Worm (Caenorhabditis elegans) whole organism, L1 larva: ENCODE results near the gene F32D1.3.
A peak's percentile ranks its signal among the peaks of the same experiment; 100 is the strongest.

ENCODE experiments used
- C04F5.9 ChIP-seq: sonication (generic microtip); optimal IDR thresholded peaks from 2 replicates; lab custom pipeline; 2016; ENCODE audit warnings: missing genetic modification characterization, missing compliant biosample characterization
- C16A3.4 ChIP-seq: fragments of 150-350 bp; optimal IDR thresholded peaks from 2 replicates; lab custom pipeline; 2014; ENCODE audit warnings: missing biosample characterization, missing genetic modification characterization
- F16B12.6 ChIP-seq: fragments of 150-350 bp; optimal IDR thresholded peaks from 2 replicates; lab custom pipeline; 2014; ENCODE audit warnings: missing biosample characterization, missing genetic modification characterization
- aha-1 ChIP-seq: fragments of 150-350 bp; optimal IDR thresholded peaks from 2 replicates; lab custom pipeline; 2014; ENCODE audit warnings: missing biosample characterization, missing genetic modification characterization
- alr-1 ChIP-seq: fragments of 200-800 bp; sonication (Bioruptor generic); optimal IDR thresholded peaks from 2 replicates; lab custom pipeline; 2018; ENCODE audit warnings: borderline replicate concordance, mild to moderate bottlenecking, missing genetic modification characterization, missing compliant biosample characterization
- aly-2 ChIP-seq: fragments of 150-350 bp; optimal IDR thresholded peaks from 2 replicates; lab custom pipeline; 2014; ENCODE audit warnings: missing biosample characterization, missing genetic modification characterization
- ama-1 ChIP-seq: fragments of 150-350 bp; optimal IDR thresholded peaks from 2 replicates; lab custom pipeline; 2014
- blmp-1 ChIP-seq: fragments of 150-350 bp; optimal IDR thresholded peaks from 2 replicates; lab custom pipeline; 2014; ENCODE audit warnings: missing biosample characterization, missing genetic modification characterization
- ceh-63 ChIP-seq: fragments of 200-800 bp; sonication (Bioruptor generic); optimal IDR thresholded peaks from 2 replicates; lab custom pipeline; 2018; ENCODE audit warnings: mild to moderate bottlenecking, missing genetic modification characterization, missing compliant biosample characterization
- ceh-8 ChIP-seq: fragments of 200-800 bp; sonication (Bioruptor generic); optimal IDR thresholded peaks from 2 replicates; lab custom pipeline; 2018; ENCODE audit warnings: mild to moderate bottlenecking, missing genetic modification characterization, moderate library complexity, missing compliant biosample characterization
- ceh-88 ChIP-seq: fragments of 200-800 bp; sonication (Bioruptor generic); IDR thresholded peaks from 2 replicates; pipeline ENCODE4 v1.3.6; 2022; ENCODE audit warnings: missing genetic modification characterization, missing compliant biosample characterization
- ces-1 ChIP-seq: fragments of 150-350 bp; optimal IDR thresholded peaks from 2 replicates; lab custom pipeline; 2014; ENCODE audit warnings: missing biosample characterization, missing genetic modification reagents, missing genetic modification characterization
- dpl-1 ChIP-seq, 3 experiments: fragments of 150-350 bp in 2 of 3; sonication (generic microtip) in 1 of 3; optimal IDR thresholded peaks; 2 replicates each; lab custom pipeline; 2014 to 2017; ENCODE audit warnings: missing biosample characterization in 3 of 3, missing genetic modification characterization in 3 of 3, missing genetic modification reagents in 3 of 3
- efl-1 ChIP-seq, 4 experiments: fragments of 150-350 bp; optimal IDR thresholded peaks in 3 of 4; peaks in 1 of 4; 1 replicate in 1 of 4; 2 replicates in 3 of 4; lab custom pipeline; 2014; ENCODE audit warnings: missing biosample characterization in 2 of 4, missing genetic modification characterization in 2 of 4, missing genetic modification reagents in 2 of 4
- elt-2 ChIP-seq: sonication (generic microtip); optimal IDR thresholded peaks from 2 replicates; lab custom pipeline; 2016; ENCODE audit warnings: missing genetic modification characterization, mild to moderate bottlenecking, inconsistent platforms, missing compliant biosample characterization, missing genetic modification reagents
- ets-5 ChIP-seq: fragments of 200-800 bp; sonication (Bioruptor generic); IDR thresholded peaks from 2 replicates; pipeline ENCODE4 v1.3.6; 2022; ENCODE audit warnings: missing genetic modification characterization, missing compliant biosample characterization
- fkh-8 ChIP-seq: sonication (generic microtip); optimal IDR thresholded peaks from 2 replicates; lab custom pipeline; 2016; ENCODE audit warnings: mild to moderate bottlenecking, missing genetic modification characterization, missing compliant biosample characterization
- fos-1 ChIP-seq: fragments of 150-350 bp; optimal IDR thresholded peaks from 2 replicates; lab custom pipeline; 2014; ENCODE audit warnings: missing biosample characterization, missing genetic modification characterization
- hlh-4 ChIP-seq: sonication (generic microtip); optimal IDR thresholded peaks from 2 replicates; lab custom pipeline; 2016; ENCODE audit warnings: mild to moderate bottlenecking, missing genetic modification characterization, missing compliant biosample characterization
- jun-1 ChIP-seq: fragments of 150-350 bp; optimal IDR thresholded peaks from 2 replicates; lab custom pipeline; 2014; ENCODE audit warnings: missing biosample characterization, missing genetic modification reagents, missing genetic modification characterization
- lin-14 ChIP-seq: fragments of 200-800 bp; sonication (Bioruptor generic); optimal IDR thresholded peaks from 2 replicates; lab custom pipeline; 2018; ENCODE audit warnings: mild to moderate bottlenecking, missing genetic modification characterization, moderate library complexity, missing compliant biosample characterization
- lin-15B ChIP-seq: fragments of 150-350 bp; sonication (generic microtip); optimal IDR thresholded peaks from 3 replicates; lab custom pipeline; 2014; ENCODE audit warnings: missing biosample characterization, missing genetic modification characterization
- lin-35 ChIP-seq, 2 experiments: fragments of 150-350 bp; optimal IDR thresholded peaks; 2 replicates each; lab custom pipeline; 2014; ENCODE audit warnings: missing biosample characterization in 2 of 2, missing genetic modification characterization in 2 of 2, missing genetic modification reagents in 2 of 2
- lir-3 ChIP-seq: sonication (generic microtip); optimal IDR thresholded peaks from 2 replicates; lab custom pipeline; 2016; ENCODE audit warnings: mild to moderate bottlenecking, missing genetic modification characterization, moderate library complexity, missing compliant biosample characterization; ENCODE audit not compliant: poor library complexity
- mab-9 ChIP-seq: fragments of 200-800 bp; sonication (Bioruptor generic); IDR thresholded peaks from 2 replicates; pipeline ENCODE4 v1.3.6; 2022; ENCODE audit warnings: missing genetic modification reagents, missing genetic modification characterization, missing compliant biosample characterization
- mdl-1 ChIP-seq, 2 experiments: fragments of 150-350 bp; optimal IDR thresholded peaks; 2 replicates each; lab custom pipeline; 2014 to 2017; ENCODE audit warnings: missing biosample characterization in 2 of 2, missing genetic modification characterization in 2 of 2, inconsistent platforms in 1 of 2
- nhr-28 ChIP-seq: fragments of 150-350 bp; optimal IDR thresholded peaks from 2 replicates; lab custom pipeline; 2014; ENCODE audit warnings: missing biosample characterization, missing genetic modification characterization
- nhr-71 ChIP-seq: sonication (generic microtip); optimal IDR thresholded peaks from 2 replicates; lab custom pipeline; 2016; ENCODE audit warnings: mild to moderate bottlenecking, missing genetic modification characterization, moderate library complexity, missing compliant biosample characterization
- nhr-90 ChIP-seq: sonication (generic microtip); optimal IDR thresholded peaks from 2 replicates; lab custom pipeline; 2016; ENCODE audit warnings: mild to moderate bottlenecking, missing genetic modification characterization, missing compliant biosample characterization; ENCODE audit not compliant: poor library complexity
- pax-3 ChIP-seq: fragments of 200-800 bp; sonication (Bioruptor generic); optimal IDR thresholded peaks from 2 replicates; lab custom pipeline; 2018; ENCODE audit warnings: mild to moderate bottlenecking, missing genetic modification characterization, moderate library complexity, missing compliant biosample characterization
- rnt-1 ChIP-seq: sonication (generic microtip); optimal IDR thresholded peaks from 2 replicates; lab custom pipeline; 2016; ENCODE audit warnings: mild to moderate bottlenecking, missing genetic modification characterization, moderate library complexity, missing compliant biosample characterization
- snu-23 ChIP-seq: sonication (generic microtip); optimal IDR thresholded peaks from 2 replicates; lab custom pipeline; 2016; ENCODE audit warnings: missing genetic modification characterization, missing compliant biosample characterization
- swsn-7 ChIP-seq: sonication (generic microtip); optimal IDR thresholded peaks from 2 replicates; lab custom pipeline; 2016; ENCODE audit warnings: missing genetic modification characterization, missing compliant biosample characterization
- tlp-1 ChIP-seq: fragments of 150-350 bp; optimal IDR thresholded peaks from 2 replicates; lab custom pipeline; 2014; ENCODE audit warnings: missing biosample characterization, missing genetic modification characterization
- unc-62 ChIP-seq: fragments of 150-350 bp; optimal IDR thresholded peaks from 2 replicates; lab custom pipeline; 2014; ENCODE audit warnings: missing biosample characterization, missing genetic modification reagents, missing genetic modification characterization
- unc-98 ChIP-seq: fragments of 200-800 bp; sonication (Bioruptor generic); IDR thresholded peaks from 2 replicates; pipeline ENCODE4 v1.3.6; 2022; ENCODE audit warnings: missing genetic modification characterization, missing compliant biosample characterization
- zag-1 ChIP-seq: fragments of 150-350 bp; optimal IDR thresholded peaks from 2 replicates; lab custom pipeline; 2014; ENCODE audit warnings: missing biosample characterization, missing genetic modification characterization
- zip-4 ChIP-seq: fragments of 200-800 bp; sonication (Bioruptor generic); optimal IDR thresholded peaks from 2 replicates; lab custom pipeline; 2018; ENCODE audit warnings: mild to moderate bottlenecking, missing genetic modification characterization, moderate library complexity, missing compliant biosample characterization
- ztf-11 ChIP-seq, 2 experiments: sonication (generic microtip); optimal IDR thresholded peaks; 2 replicates each; lab custom pipeline; 2016 to 2017; ENCODE audit warnings: missing genetic modification characterization in 2 of 2, missing biosample characterization in 1 of 2, missing compliant biosample characterization in 1 of 2

F32D1.3 gene

ce11 chrV:4386173-4386572 is 24.8 kb upstream of the F32D1.3 start, which contains the start of gene F13A2.10:
F13A2.10 (minus strand) TSS chrV:4386273.
- no peak for TF ChIP-seq lin-15B
- TF ChIP-seq F16B12.6 (tag; lab: Kevin White, UChicago) = no peak
- TF ChIP-seq ceh-8 (GFP tag; lab: Kevin White, UChicago) = no peak
- TF ChIP-seq snu-23 (GFP tag; lab: Kevin White, UChicago) = no peak
- TF ChIP-seq lin-35 (GFP tag; optimal IDR thresholded peaks at IDR 0.05; lab: Kevin White, UChicago) = no peak
- no peak for TF ChIP-seq ceh-63 (GFP tag; lab: Kevin White, UChicago)
- no peak for TF ChIP-seq swsn-7 (tag; lab: Kevin White, UChicago)
- no peak for TF ChIP-seq ztf-11 (tag; optimal IDR thresholded peaks at IDR 0.05; lab: Kevin White, UChicago)
- TF ChIP-seq nhr-71 (tag; lab: Kevin White, UChicago) = no peak
- TF ChIP-seq, all 84 proteins: peak for 0

ce11 chrV:4384482-4384881 is 23.1 kb upstream of the F32D1.3 start, which contains the start of gene F13A2.2:
F13A2.2 (minus strand) TSS chrV:4384582.
- TF ChIP-seq mdl-1 (tag; optimal IDR thresholded peaks at IDR 0.05; lab: Kevin White, UChicago) = no peak
- TF ChIP-seq jun-1 = no peak
- no peak for TF ChIP-seq unc-98 (GFP tag; lab: Robert Waterston, UW)
- TF ChIP-seq nhr-71 (tag; lab: Kevin White, UChicago) = no peak
- TF ChIP-seq mab-9 (GFP tag; lab: Robert Waterston, UW) = no peak
- TF ChIP-seq tlp-1 (tag; lab: Kevin White, UChicago) = no peak
- TF ChIP-seq C16A3.4 = no peak
- no peak for TF ChIP-seq fos-1 (tag; lab: Kevin White, UChicago)
- TF ChIP-seq zip-4 (GFP tag; lab: Kevin White, UChicago) = no peak
- no peak for TF ChIP-seq unc-62
- no peak for TF ChIP-seq swsn-7 (tag; lab: Kevin White, UChicago)
- no peak for TF ChIP-seq C04F5.9 (tag; lab: Kevin White, UChicago)
- no peak for TF ChIP-seq zag-1 (tag; lab: Kevin White, UChicago)
- no peak for TF ChIP-seq lir-3 (tag; lab: Kevin White, UChicago)
- TF ChIP-seq lin-14 (GFP tag; lab: Kevin White, UChicago) = no peak
- TF ChIP-seq ceh-8 (GFP tag; lab: Kevin White, UChicago) = no peak
- no peak for TF ChIP-seq blmp-1 (tag; lab: Kevin White, UChicago)

DNA sequence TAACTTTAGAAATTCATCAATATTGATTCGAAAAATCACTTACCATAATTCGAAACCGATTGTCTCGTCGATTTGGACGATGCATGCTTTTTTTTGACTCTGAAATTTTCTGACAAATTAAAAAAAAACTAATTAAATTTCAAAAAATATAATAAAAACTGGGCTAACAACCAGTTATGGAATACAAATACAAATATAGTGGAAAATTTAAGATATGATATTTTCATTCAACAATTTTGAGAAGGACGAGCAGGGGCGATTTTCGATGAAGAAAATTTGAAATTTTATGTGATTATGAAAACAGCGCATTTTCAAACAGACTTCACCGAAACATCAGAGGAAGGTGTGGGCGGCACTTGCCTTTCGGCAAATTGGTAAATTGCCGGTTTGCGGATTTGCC is 20.9 kb upstream of the F32D1.3 start, which contains the start of gene F13A2.1:
Gene F13A2.1, minus strand, starts transcription at position 101 of the 400 bp plus-strand sequence.
- TF ChIP-seq efl-1 (optimal IDR thresholded peaks at IDR 0.05; lab: Kevin White, UChicago) (no peak), efl-1 (GFP tag; optimal IDR thresholded peaks at IDR 0.05 in 1 of 2; lab: Kevin White, UChicago) (peak in 1 of 2 experiments; percentile 48), nhr-28 (no peak)

- no peak for TF ChIP-seq zag-1 (tag; lab: Kevin White, UChicago)
- TF ChIP-seq aha-1 (tag; lab: Kevin White, UChicago) = no peak
- TF ChIP-seq elt-2 = no peak
- TF ChIP-seq aly-2 (tag; lab: Kevin White, UChicago) = no peak
- TF ChIP-seq ceh-88 = no peak
- TF ChIP-seq tlp-1 (tag; lab: Kevin White, UChicago) = no peak
- no peak for TF ChIP-seq zip-4 (GFP tag; lab: Kevin White, UChicago)
- TF ChIP-seq C16A3.4 = no peak
- TF ChIP-seq lin-35 (GFP tag; optimal IDR thresholded peaks at IDR 0.05; lab: Kevin White, UChicago) = no peak
- no peak for TF ChIP-seq nhr-90 (tag; lab: Kevin White, UChicago)
Observed at ce11 chrV:4377622-4378021, 16.3 kb upstream of the F32D1.3 start, which contains the start of gene F32D1.8. F32D1.8 (minus strand) TSS chrV:4377722.

DNA sequence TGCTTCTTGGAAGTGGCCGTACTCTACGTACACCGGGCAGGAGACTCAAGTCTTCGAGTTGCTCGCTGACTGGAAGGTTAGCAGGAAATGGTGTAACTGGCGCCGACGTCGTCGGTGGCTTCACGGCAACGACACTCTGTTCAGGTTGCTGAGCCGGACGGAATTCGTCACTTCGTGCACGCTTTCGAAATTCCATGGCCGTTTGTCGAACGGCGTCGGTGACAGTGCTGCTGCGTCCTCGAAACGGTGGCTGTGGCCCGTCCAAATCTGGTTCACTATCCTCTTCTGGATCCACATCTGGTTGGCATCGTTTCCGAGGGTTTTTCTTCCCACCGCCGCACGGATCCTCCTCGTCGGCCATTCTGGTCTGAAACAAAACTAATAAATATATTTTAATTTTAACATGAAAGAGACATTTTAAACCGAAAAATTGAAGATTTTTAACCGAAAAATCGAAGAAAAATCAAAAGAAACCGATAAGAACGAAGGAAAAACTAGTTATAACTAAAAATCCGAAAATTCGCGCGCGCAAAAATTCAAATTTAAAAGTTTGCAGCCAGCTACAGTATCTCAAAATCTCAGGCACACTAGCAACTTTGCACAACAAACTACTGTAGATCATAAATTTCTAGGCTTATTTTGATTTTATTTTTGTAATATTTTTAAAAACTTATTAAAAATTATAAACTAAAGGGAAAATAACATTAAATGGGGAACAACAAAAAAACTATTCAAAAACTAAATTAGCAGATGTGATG is 14.6 kb upstream of the F32D1.3 start, which contains the start of gene F32D1.7:
Gene F32D1.7, minus strand, starts transcription at position 367 of the 758 bp plus-strand sequence.
- TF ChIP-seq nhr-90 (tag; lab: Kevin White, UChicago) (no peak), elt-2 (no peak), lin-35 (GFP tag; optimal IDR thresholded peaks at IDR 0.05; lab: Kevin White, UChicago) (no peak), F16B12.6 (tag; lab: Kevin White, UChicago) (no peak), hlh-4 (tag; lab: Kevin White, UChicago) (no peak), tlp-1 (tag; lab: Kevin White, UChicago) (no peak), snu-23 (GFP tag; lab: Kevin White, UChicago) (no peak), alr-1 (tag; lab: Kevin White, UChicago) (no peak), ama-1 (lab: Kevin White, UChicago) (no peak), ces-1 (GFP tag; lab: Kevin White, UChicago) (no peak), C16A3.4 (no peak), unc-62 (no peak), lin-15B (no peak), dpl-1 (GFP tag; optimal IDR thresholded peaks at IDR 0.05; lab: Kevin White, UChicago) (no peak), pax-3 (tag; lab: Kevin White, UChicago) (no peak), ets-5 (GFP tag; lab: Robert Waterston, UW) (no peak), rnt-1 (tag; lab: Kevin White, UChicago) (no peak), fkh-8 (no peak), ztf-11 (tag; optimal IDR thresholded peaks at IDR 0.05; lab: Kevin White, UChicago) (no peak)
